Fruit fly (Drosophila melanogaster): Measurements from ENCODE around the gene CG15525.

The CG15525 gene

dm6 chr3R:30014977-30015514 lies 17.6 kb upstream of the CG15525 start, which contains the start of gene CG7920 (continued):
- TF ChIP-seq zen2 (GFP tag; IDR thresholded peaks at IDR 0.05; ENCODE audit: partially characterized antibody), result peak; percentile 44; the same call in 1 of the 3 replicates
- peak; percentile 81 for TF ChIP-seq Doc3 (GFP tag; IDR thresholded peaks at IDR 0.05; ENCODE audit: partially characterized antibody)
- peak; percentile 99 for TF ChIP-seq E2f2 (GFP tag; IDR thresholded peaks at IDR 0.05)
- no peak for TF ChIP-seq CG13424 (tag; optimal IDR thresholded peaks at IDR 0.05)
- peak; percentile 55 for TF ChIP-seq lbe (GFP tag; optimal IDR thresholded peaks at IDR 0.05)
- TF ChIP-seq Kr (GFP tag; optimal IDR thresholded peaks at IDR 0.05), result peak; percentile 60
- no peak for TF ChIP-seq gt (GFP tag; IDR thresholded peaks at IDR 0.05)
- no peak for TF ChIP-seq hkb (optimal IDR thresholded peaks at IDR 0.05)
- peak; percentile 33 for TF ChIP-seq hkb (GFP tag; IDR thresholded peaks at IDR 0.05)
- TF ChIP-seq tap (tag; optimal IDR thresholded peaks at IDR 0.05), result peak; percentile 11
- no peak; the same call in 1 of the 2 replicates for TF ChIP-seq dimm (GFP tag; IDR thresholded peaks at IDR 0.05)
- TF ChIP-seq gsb (GFP tag; IDR thresholded peaks at IDR 0.05), result no peak
- peak; percentile 12 for TF ChIP-seq nau (GFP tag; optimal IDR thresholded peaks at IDR 0.05)
- TF ChIP-seq dan (GFP tag; IDR thresholded peaks at IDR 0.05), result no peak
- TF ChIP-seq Dll (GFP tag; IDR thresholded peaks at IDR 0.05; ENCODE audit: partially characterized antibody), result peak; percentile 89
- no peak for TF ChIP-seq CG12219 (GFP tag; optimal IDR thresholded peaks at IDR 0.05)
- TF ChIP-seq CG10274 (GFP tag; optimal IDR thresholded peaks at IDR 0.05), result peak; percentile 16
- peak; percentile 22 for TF ChIP-seq Dek (tag; optimal IDR thresholded peaks at IDR 0.05)
- TF ChIP-seq sd (tag; optimal IDR thresholded peaks at IDR 0.05), result peak; percentile 22
- peak; percentile 52 for TF ChIP-seq CG12769 (tag; optimal IDR thresholded peaks at IDR 0.05)
- peak in 1 of 2 experiments; percentile 14 for TF ChIP-seq bsh (GFP tag; optimal IDR thresholded peaks at IDR 0.05)
- peak; percentile 4 for TF ChIP-seq gcm (GFP tag; optimal IDR thresholded peaks at IDR 0.05)
- TF ChIP-seq nmo (GFP tag; optimal IDR thresholded peaks at IDR 0.05), result peak; percentile 1
- TF ChIP-seq Myb (GFP tag; optimal IDR thresholded peaks at IDR 0.05), result peak; percentile 79
- TF ChIP-seq z (GFP tag; IDR thresholded peaks at IDR 0.05), result 0 out of 3 replicates have a peak, but pooled peaks have one; percentile 53
- peak; percentile 41; the same call in 1 of the 2 replicates for TF ChIP-seq CG32532 (GFP tag; IDR thresholded peaks at IDR 0.05)
- peak; percentile 54 for TF ChIP-seq CG2120 (GFP tag; optimal IDR thresholded peaks at IDR 0.05)
- TF ChIP-seq her (GFP tag; optimal IDR thresholded peaks at IDR 0.05), result peak; percentile 8
- peak; percentile 48 for TF ChIP-seq ems (GFP tag; optimal IDR thresholded peaks at IDR 0.05)
- 0 out of 2 replicates have a peak, but pooled peaks have one; percentile 6 for TF ChIP-seq CG11247 (GFP tag; IDR thresholded peaks at IDR 0.05)
- peak; percentile 40 for TF ChIP-seq CG2129 (GFP tag; IDR thresholded peaks at IDR 0.05; ENCODE audit: partially characterized antibody)
- TF ChIP-seq YL-1 (GFP tag; optimal IDR thresholded peaks at IDR 0.05), result peak; percentile 55
- peak; percentile 43 for TF ChIP-seq CG10147 (GFP tag; optimal IDR thresholded peaks at IDR 0.05)
- TF ChIP-seq pho (GFP tag; optimal IDR thresholded peaks at IDR 0.05), result peak; percentile 46
- no peak for TF ChIP-seq Bdp1 (GFP tag; optimal IDR thresholded peaks at IDR 0.05)
- TF ChIP-seq Lhr (GFP tag; optimal IDR thresholded peaks at IDR 0.05), result peak; percentile 30
- no peak for TF ChIP-seq CG16863 (GFP tag; optimal IDR thresholded peaks at IDR 0.05)
- TF ChIP-seq Deaf1 (tag; optimal IDR thresholded peaks at IDR 0.05), result peak; percentile 27
- TF ChIP-seq CG14860 (GFP tag; IDR thresholded peaks at IDR 0.05; ENCODE audit: partially characterized antibody), result peak; percentile 53; the same call in 2 of the 3 replicates
- TF ChIP-seq chinmo (GFP tag; IDR thresholded peaks at IDR 0.05; ENCODE audit: partially characterized antibody), result peak; percentile 76; the same call in 2 of the 4 replicates
- TF ChIP-seq lab (GFP tag; optimal IDR thresholded peaks at IDR 0.05), result peak; percentile 49
- TF ChIP-seq exex (tag; optimal IDR thresholded peaks at IDR 0.05), result no peak
- peak; percentile 58 for TF ChIP-seq CG10543 (GFP tag; optimal IDR thresholded peaks at IDR 0.05)
- TF ChIP-seq Meics (GFP tag; optimal IDR thresholded peaks at IDR 0.05), result peak; percentile 14
- TF ChIP-seq nom (GFP tag; optimal IDR thresholded peaks at IDR 0.05), result peak; percentile 77
- peak; percentile 1 for TF ChIP-seq CG12299 (tag; optimal IDR thresholded peaks at IDR 0.05)
- no peak for TF ChIP-seq Hr39 (optimal IDR thresholded peaks at IDR 0.05)
- TF ChIP-seq sna (GFP tag; IDR thresholded peaks at IDR 0.05; ENCODE audit: partially characterized antibody), result peak; percentile 83
- TF ChIP-seq sens (GFP tag), result no peak
